Worm (Caenorhabditis elegans) whole organism, L1 larva: ENCODE results near the gene srh-7.
A peak's percentile ranks its signal among the peaks of the same experiment; 100 is the strongest.

Source experiments
- C34B4.2 ChIP-seq: sonication (generic microtip); optimal IDR thresholded peaks from 2 replicates; lab custom pipeline; 2017; ENCODE audit warnings: mild to moderate bottlenecking, missing genetic modification characterization, missing compliant biosample characterization
- F16B12.6 ChIP-seq: fragments of 150-350 bp; optimal IDR thresholded peaks from 2 replicates; lab custom pipeline; 2014; ENCODE audit warnings: missing biosample characterization, missing genetic modification characterization
- blmp-1 ChIP-seq: fragments of 150-350 bp; optimal IDR thresholded peaks from 2 replicates; lab custom pipeline; 2014; ENCODE audit warnings: missing biosample characterization, missing genetic modification characterization
- ceh-63 ChIP-seq: fragments of 200-800 bp; sonication (Bioruptor generic); optimal IDR thresholded peaks from 2 replicates; lab custom pipeline; 2018; ENCODE audit warnings: mild to moderate bottlenecking, missing genetic modification characterization, missing compliant biosample characterization
- ceh-82 ChIP-seq, 3 experiments: fragments of 150-350 bp in 1 of 3; sonication (generic microtip) in 2 of 3; optimal IDR thresholded peaks; 2 replicates each; lab custom pipeline; 2014 to 2017; ENCODE audit warnings: missing biosample characterization in 3 of 3, missing genetic modification characterization in 3 of 3
- ceh-90 ChIP-seq: sonication (generic microtip); optimal IDR thresholded peaks from 2 replicates; lab custom pipeline; 2016; ENCODE audit warnings: missing genetic modification characterization, missing compliant biosample characterization
- dsc-1 ChIP-seq: sonication (generic microtip); optimal IDR thresholded peaks from 2 replicates; lab custom pipeline; 2016; ENCODE audit warnings: mild to moderate bottlenecking, missing genetic modification characterization, missing compliant biosample characterization
- efl-1 ChIP-seq, 4 experiments: fragments of 150-350 bp; optimal IDR thresholded peaks in 3 of 4; peaks in 1 of 4; 1 replicate in 1 of 4; 2 replicates in 3 of 4; lab custom pipeline; 2014; ENCODE audit warnings: missing biosample characterization in 2 of 4, missing genetic modification characterization in 2 of 4, missing genetic modification reagents in 2 of 4
- efl-3 ChIP-seq: fragments of 200-800 bp; sonication (Bioruptor generic); optimal IDR thresholded peaks from 2 replicates; lab custom pipeline; 2018; ENCODE audit warnings: mild to moderate bottlenecking, missing genetic modification characterization, missing compliant biosample characterization
- egl-27 ChIP-seq, 2 experiments: fragments of 150-350 bp in 1 of 2; sonication (generic microtip); optimal IDR thresholded peaks; 3 replicates each; lab custom pipeline; 2017 to 2018; ENCODE audit warnings: missing biosample characterization in 2 of 2, missing genetic modification characterization in 2 of 2, missing genetic modification reagents in 2 of 2
- elt-2 ChIP-seq: sonication (generic microtip); optimal IDR thresholded peaks from 2 replicates; lab custom pipeline; 2016; ENCODE audit warnings: missing genetic modification characterization, mild to moderate bottlenecking, inconsistent platforms, missing compliant biosample characterization, missing genetic modification reagents
- ets-5 ChIP-seq: fragments of 200-800 bp; sonication (Bioruptor generic); IDR thresholded peaks from 2 replicates; pipeline ENCODE4 v1.3.6; 2022; ENCODE audit warnings: missing genetic modification characterization, missing compliant biosample characterization
- fkh-10 ChIP-seq: sonication (generic microtip); optimal IDR thresholded peaks from 2 replicates; lab custom pipeline; 2017; ENCODE audit warnings: missing biosample characterization, missing genetic modification reagents, missing genetic modification characterization
- fkh-8 ChIP-seq: sonication (generic microtip); optimal IDR thresholded peaks from 2 replicates; lab custom pipeline; 2016; ENCODE audit warnings: mild to moderate bottlenecking, missing genetic modification characterization, missing compliant biosample characterization
- fos-1 ChIP-seq: fragments of 150-350 bp; optimal IDR thresholded peaks from 2 replicates; lab custom pipeline; 2014; ENCODE audit warnings: missing biosample characterization, missing genetic modification characterization
- grh-1 ChIP-seq: fragments of 200-800 bp; sonication (Bioruptor generic); IDR thresholded peaks from 2 replicates; pipeline ENCODE4 v1.3.6; 2022; ENCODE audit warnings: missing genetic modification reagents, missing genetic modification characterization, missing compliant biosample characterization
- hpl-2 ChIP-seq: fragments of 150-350 bp; optimal IDR thresholded peaks from 2 replicates; lab custom pipeline; 2014; ENCODE audit warnings: missing biosample characterization, missing genetic modification reagents, missing genetic modification characterization
- irx-1 ChIP-seq: sonication (generic microtip); optimal IDR thresholded peaks from 2 replicates; lab custom pipeline; 2016; ENCODE audit warnings: missing genetic modification characterization, missing compliant biosample characterization
- jun-1 ChIP-seq: fragments of 150-350 bp; optimal IDR thresholded peaks from 2 replicates; lab custom pipeline; 2014; ENCODE audit warnings: missing biosample characterization, missing genetic modification reagents, missing genetic modification characterization
- lin-14 ChIP-seq: fragments of 200-800 bp; sonication (Bioruptor generic); optimal IDR thresholded peaks from 2 replicates; lab custom pipeline; 2018; ENCODE audit warnings: mild to moderate bottlenecking, missing genetic modification characterization, moderate library complexity, missing compliant biosample characterization
- lin-35 ChIP-seq, 2 experiments: fragments of 150-350 bp; optimal IDR thresholded peaks; 2 replicates each; lab custom pipeline; 2014; ENCODE audit warnings: missing biosample characterization in 2 of 2, missing genetic modification characterization in 2 of 2, missing genetic modification reagents in 2 of 2
- lir-3 ChIP-seq: sonication (generic microtip); optimal IDR thresholded peaks from 2 replicates; lab custom pipeline; 2016; ENCODE audit warnings: mild to moderate bottlenecking, missing genetic modification characterization, moderate library complexity, missing compliant biosample characterization; ENCODE audit not compliant: poor library complexity
- lsy-2 ChIP-seq, 2 experiments: fragments of 150-350 bp; optimal IDR thresholded peaks; 2 replicates each; lab custom pipeline; 2014; ENCODE audit warnings: missing biosample characterization in 2 of 2, missing genetic modification characterization in 2 of 2
- mab-9 ChIP-seq: fragments of 200-800 bp; sonication (Bioruptor generic); IDR thresholded peaks from 2 replicates; pipeline ENCODE4 v1.3.6; 2022; ENCODE audit warnings: missing genetic modification reagents, missing genetic modification characterization, missing compliant biosample characterization
- mdl-1 ChIP-seq, 2 experiments: fragments of 150-350 bp; optimal IDR thresholded peaks; 2 replicates each; lab custom pipeline; 2014 to 2017; ENCODE audit warnings: missing biosample characterization in 2 of 2, missing genetic modification characterization in 2 of 2, inconsistent platforms in 1 of 2
- mep-1 ChIP-seq: fragments of 150-350 bp; optimal IDR thresholded peaks from 2 replicates; lab custom pipeline; 2014; ENCODE audit warnings: missing biosample characterization, missing genetic modification characterization
- nhr-11 ChIP-seq: fragments of 150-350 bp; optimal IDR thresholded peaks from 2 replicates; lab custom pipeline; 2014; ENCODE audit warnings: missing biosample characterization, missing genetic modification characterization
- nhr-12 ChIP-seq: sonication (generic microtip); optimal IDR thresholded peaks from 2 replicates; lab custom pipeline; 2017; ENCODE audit warnings: missing biosample characterization, missing genetic modification characterization
- nhr-19 ChIP-seq: fragments of 200-800 bp; sonication (Bioruptor generic); conservative IDR thresholded peaks from 2 replicates; pipeline ENCODE4 v1.3.6; 2022; ENCODE audit warnings: missing genetic modification characterization, missing compliant biosample characterization
- nhr-20 ChIP-seq: sonication (generic microtip); optimal IDR thresholded peaks from 2 replicates; lab custom pipeline; 2016; ENCODE audit warnings: mild to moderate bottlenecking, missing genetic modification characterization, missing compliant biosample characterization
- nhr-77 ChIP-seq: fragments of 150-350 bp; optimal IDR thresholded peaks from 2 replicates; lab custom pipeline; 2014; ENCODE audit warnings: missing biosample characterization, missing genetic modification characterization
- nhr-84 ChIP-seq: sonication (generic microtip); optimal IDR thresholded peaks from 2 replicates; lab custom pipeline; 2017; ENCODE audit warnings: missing biosample characterization, missing genetic modification characterization
- nhr-85 ChIP-seq: sonication (generic microtip); peaks from one replicate; lab custom pipeline; 2016; ENCODE audit warnings: missing genetic modification characterization, inconsistent platforms, missing compliant biosample characterization
- nhr-90 ChIP-seq: sonication (generic microtip); optimal IDR thresholded peaks from 2 replicates; lab custom pipeline; 2016; ENCODE audit warnings: mild to moderate bottlenecking, missing genetic modification characterization, missing compliant biosample characterization; ENCODE audit not compliant: poor library complexity
- pag-3 ChIP-seq: sonication (generic microtip); optimal IDR thresholded peaks from 2 replicates; lab custom pipeline; 2017; ENCODE audit warnings: missing genetic modification characterization, mild to moderate bottlenecking, missing compliant biosample characterization, antibody characterized with exemption, borderline replicate concordance; ENCODE audit not compliant: insufficient read depth
- rnt-1 ChIP-seq: sonication (generic microtip); optimal IDR thresholded peaks from 2 replicates; lab custom pipeline; 2016; ENCODE audit warnings: mild to moderate bottlenecking, missing genetic modification characterization, moderate library complexity, missing compliant biosample characterization
- skn-1 ChIP-seq: fragments of 150-350 bp; optimal IDR thresholded peaks from 2 replicates; lab custom pipeline; 2014; ENCODE audit warnings: missing biosample characterization, missing genetic modification characterization
- snu-23 ChIP-seq: sonication (generic microtip); optimal IDR thresholded peaks from 2 replicates; lab custom pipeline; 2016; ENCODE audit warnings: missing genetic modification characterization, missing compliant biosample characterization
- swsn-7 ChIP-seq: sonication (generic microtip); optimal IDR thresholded peaks from 2 replicates; lab custom pipeline; 2016; ENCODE audit warnings: missing genetic modification characterization, missing compliant biosample characterization
- unc-30 ChIP-seq: sonication (generic microtip); optimal IDR thresholded peaks from 2 replicates; lab custom pipeline; 2017; ENCODE audit warnings: missing biosample characterization, missing genetic modification characterization
- xbp-1 ChIP-seq: sonication (generic microtip); optimal IDR thresholded peaks from 2 replicates; lab custom pipeline; 2016; ENCODE audit warnings: missing genetic modification characterization, missing compliant biosample characterization

Gene srh-7

DNA sequence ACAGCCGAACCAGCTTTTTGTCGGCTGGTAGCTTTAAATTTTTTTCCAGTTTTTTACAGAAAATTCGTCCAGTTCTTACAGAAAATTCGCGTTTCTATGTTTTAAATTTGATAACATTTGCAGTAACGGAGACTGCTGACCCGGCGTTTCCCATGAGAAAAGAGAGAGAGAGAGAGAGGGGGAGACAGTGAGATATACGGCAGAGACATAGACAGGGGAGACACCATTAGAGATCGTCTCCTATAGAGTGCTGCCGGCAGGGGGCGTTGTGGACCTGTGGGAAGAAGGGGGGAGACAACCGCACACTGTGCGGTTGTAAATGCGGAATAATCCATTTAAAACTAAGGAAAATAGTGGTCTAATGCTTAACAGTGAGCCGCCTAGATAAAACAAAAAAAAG, 21.6 kb downstream of the srh-7 start:
- TF ChIP-seq nhr-20 (peak; percentile 12), snu-23 (GFP tag; lab: Kevin White, UChicago) (no peak), nhr-85 (tag; lab: Kevin White, UChicago) (no peak), lir-3 (tag; lab: Kevin White, UChicago) (no peak), fos-1 (tag; lab: Kevin White, UChicago) (no peak), mab-9 (no peak), efl-1 (optimal IDR thresholded peaks at IDR 0.05; lab: Kevin White, UChicago) (peak; percentile 19 to 26), efl-1 (GFP tag; optimal IDR thresholded peaks at IDR 0.05 in 1 of 2; lab: Kevin White, UChicago) (peak in 1 of 2 experiments; percentile 93), grh-1 (GFP tag; lab: Robert Waterston, UW) (no peak), lin-35 (GFP tag; optimal IDR thresholded peaks at IDR 0.05; lab: Kevin White, UChicago) (peak in 1 of 2 experiments; percentile 11), rnt-1 (tag; lab: Kevin White, UChicago) (peak; percentile 27), fkh-8 (tag; lab: Kevin White, UChicago) (no peak), ceh-90 (tag; lab: Kevin White, UChicago) (no peak), elt-2 (peak; percentile 12)

DNA sequence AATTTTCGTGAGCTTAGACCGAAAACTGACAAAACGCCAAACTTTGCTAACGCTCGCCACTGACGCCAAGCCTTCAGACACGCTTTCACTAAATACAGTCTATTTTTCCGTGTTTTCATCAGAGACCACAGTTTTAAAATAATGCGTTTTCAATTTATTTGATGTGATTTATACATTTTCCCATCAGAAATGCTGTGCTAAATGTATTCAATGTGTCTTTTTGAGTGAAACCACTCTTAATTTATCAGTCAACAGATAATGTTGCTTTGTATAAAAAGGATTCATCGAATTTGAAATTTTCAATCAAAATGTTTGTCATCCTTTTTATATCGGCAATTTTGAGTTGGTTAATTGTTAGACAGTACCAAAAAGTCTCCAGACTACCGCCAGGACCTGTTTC, 23.3 kb downstream of the srh-7 start, which contains the start of gene cyp-35A4:
Gene cyp-35A4, plus strand, starts transcription at position 301 of the 400 bp plus-strand sequence.
- TF ChIP-seq lin-14 (GFP tag; lab: Kevin White, UChicago) (no peak), efl-3 (GFP tag; lab: Kevin White, UChicago) (no peak), fos-1 (tag; lab: Kevin White, UChicago) (no peak), dsc-1 (no peak), nhr-19 (no peak), swsn-7 (no peak), xbp-1 (no peak), fkh-8 (tag; lab: Kevin White, UChicago) (no peak)

DNA sequence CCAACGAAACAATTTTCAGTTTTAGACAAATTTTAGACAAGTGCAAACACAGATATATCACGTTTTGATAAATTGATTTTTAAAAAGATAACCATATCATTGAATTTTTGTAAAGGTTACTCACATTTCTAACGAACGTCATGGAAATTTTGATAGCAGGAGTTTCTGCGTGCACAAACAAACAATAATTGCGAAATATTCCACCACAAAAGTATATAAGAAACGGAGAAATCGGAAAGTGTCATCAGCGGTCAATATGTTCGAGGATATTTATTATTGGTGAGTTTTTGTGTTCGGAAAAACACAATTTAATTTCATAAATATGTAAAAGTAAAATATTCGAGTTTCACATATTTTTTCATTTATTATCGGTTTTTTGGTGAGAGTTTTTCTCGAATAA, 26.3 kb downstream of the srh-7 start, which contains the start of gene C49G7.7:
Gene C49G7.7, plus strand, starts transcription at position 174 of the 400 bp plus-strand sequence.
- no peak for TF ChIP-seq fkh-8 (tag; lab: Kevin White, UChicago)
- TF ChIP-seq lsy-2 (tag; optimal IDR thresholded peaks at IDR 0.05; lab: Kevin White, UChicago) = no peak
- no peak for TF ChIP-seq nhr-77 (tag; lab: Kevin White, UChicago)
- no peak for TF ChIP-seq dsc-1
- TF ChIP-seq blmp-1 = no peak
- no peak for TF ChIP-seq fos-1 (tag; lab: Kevin White, UChicago)
- no peak for TF ChIP-seq ceh-82 (tag; optimal IDR thresholded peaks at IDR 0.05; lab: Kevin White, UChicago)
- TF ChIP-seq nhr-20 = no peak
- TF ChIP-seq pag-3 (tag; lab: Kevin White, UChicago) = no peak
- TF ChIP-seq hpl-2 (GFP tag; lab: Kevin White, UChicago) = no peak
- TF ChIP-seq F16B12.6 (tag; lab: Kevin White, UChicago) = no peak
- TF ChIP-seq fkh-10 = no peak

DNA sequence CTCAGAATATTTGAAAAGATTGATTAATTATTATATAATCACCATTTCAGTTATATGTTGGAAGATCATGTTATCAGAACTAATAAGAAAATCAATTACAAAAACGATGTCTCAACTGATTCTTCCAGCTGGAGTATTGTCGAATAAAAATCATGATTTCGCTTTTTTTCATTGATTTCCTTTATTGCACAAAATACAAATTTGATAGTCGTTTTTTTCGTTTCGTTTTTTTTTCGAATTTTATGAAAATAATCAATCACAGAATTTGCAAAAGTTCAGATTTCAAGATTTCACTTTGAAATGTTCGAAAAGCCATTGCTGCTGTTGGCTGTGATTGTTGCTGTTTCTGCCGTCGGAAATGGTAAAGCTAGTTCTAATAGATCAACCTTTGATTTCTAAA, 27.8 kb downstream of the srh-7 start, which contains the start of gene C49G7.13:
Gene C49G7.13, plus strand, starts transcription at position 301 of the 400 bp plus-strand sequence.
- TF ChIP-seq skn-1 (no peak), mdl-1 (tag; optimal IDR thresholded peaks at IDR 0.05; lab: Kevin White, UChicago) (no peak), nhr-84 (no peak), unc-30 (tag; lab: Kevin White, UChicago) (no peak), blmp-1 (no peak), C34B4.2 (no peak), swsn-7 (no peak), nhr-90 (tag; lab: Kevin White, UChicago) (no peak), nhr-85 (tag; lab: Kevin White, UChicago) (no peak), grh-1 (GFP tag; lab: Robert Waterston, UW) (no peak), irx-1 (tag; lab: Kevin White, UChicago) (no peak), nhr-11 (tag; lab: Kevin White, UChicago) (no peak), egl-27 (tag; optimal IDR thresholded peaks at IDR 0.05; lab: Kevin White, UChicago) (no peak), jun-1 (tag; lab: Kevin White, UChicago) (no peak), mep-1 (tag; lab: Kevin White, UChicago) (no peak), ets-5 (GFP tag; lab: Robert Waterston, UW) (no peak), nhr-12 (tag; lab: Kevin White, UChicago) (no peak), ceh-63 (GFP tag; lab: Kevin White, UChicago) (no peak)
